Worm (Caenorhabditis elegans) whole organism, L3 larva: ENCODE measurements around the gene srz-82.

Experiments used
- R02D3.7 ChIP-seq: fragments of 150-350 bp; optimal IDR thresholded peaks from 2 replicates; lab custom pipeline; 2014; ENCODE audit warnings: missing biosample characterization, missing genetic modification characterization
- ZK546.5 ChIP-seq: sonication (generic microtip); optimal IDR thresholded peaks from 2 replicates; lab custom pipeline; 2017; ENCODE audit warnings: missing biosample characterization, missing genetic modification characterization
- aly-2 ChIP-seq: fragments of 150-350 bp; optimal IDR thresholded peaks from 2 replicates; lab custom pipeline; 2014; ENCODE audit warnings: missing biosample characterization, missing genetic modification characterization
- ama-1 ChIP-seq: fragments of 150-350 bp; optimal IDR thresholded peaks from 2 replicates; lab custom pipeline; 2018
- ceh-16 ChIP-seq: sonication (generic microtip); optimal IDR thresholded peaks from 2 replicates; lab custom pipeline; 2017; ENCODE audit warnings: missing biosample characterization, missing genetic modification characterization
- ceh-82 ChIP-seq: fragments of 150-350 bp; optimal IDR thresholded peaks from 2 replicates; lab custom pipeline; 2014; ENCODE audit warnings: missing biosample characterization, missing genetic modification characterization
- ceh-9 ChIP-seq: sonication (generic microtip); optimal IDR thresholded peaks from 2 replicates; lab custom pipeline; 2018; ENCODE audit warnings: missing biosample characterization, missing genetic modification characterization
- daf-12 ChIP-seq: fragments of 150-350 bp; optimal IDR thresholded peaks from 2 replicates; lab custom pipeline; 2014; ENCODE audit warnings: missing biosample characterization, missing genetic modification reagents, missing genetic modification characterization
- elt-1 ChIP-seq: fragments of 150-350 bp; optimal IDR thresholded peaks from 2 replicates; lab custom pipeline; 2014; ENCODE audit warnings: missing biosample characterization, missing genetic modification characterization
- elt-2 ChIP-seq: sonication (generic microtip); optimal IDR thresholded peaks from 2 replicates; lab custom pipeline; 2016; ENCODE audit warnings: missing genetic modification reagents, mild to moderate bottlenecking, missing genetic modification characterization, missing compliant biosample characterization
- eor-1 ChIP-seq, 2 experiments: fragments of 150-350 bp; optimal IDR thresholded peaks; 2 replicates each; lab custom pipeline; 2014 to 2018; ENCODE audit warnings: missing biosample characterization in 2 of 2, missing genetic modification characterization in 2 of 2
- fkh-2 ChIP-seq: fragments of 150-350 bp; optimal IDR thresholded peaks from 2 replicates; lab custom pipeline; 2014; ENCODE audit warnings: missing biosample characterization, missing genetic modification reagents, missing genetic modification characterization
- hmg-11 ChIP-seq: sonication (generic microtip); optimal IDR thresholded peaks from 2 replicates; lab custom pipeline; 2016; ENCODE audit warnings: missing genetic modification characterization, missing compliant biosample characterization
- jun-1 ChIP-seq: fragments of 150-350 bp; optimal IDR thresholded peaks from 2 replicates; lab custom pipeline; 2014; ENCODE audit warnings: missing biosample characterization, missing genetic modification reagents, missing genetic modification characterization
- lin-39 ChIP-seq: fragments of 150-350 bp; optimal IDR thresholded peaks from 2 replicates; lab custom pipeline; 2018; ENCODE audit warnings: missing biosample characterization, missing genetic modification reagents, missing genetic modification characterization
- mdl-1 ChIP-seq: fragments of 150-350 bp; optimal IDR thresholded peaks from 2 replicates; lab custom pipeline; 2014; ENCODE audit warnings: missing biosample characterization, missing genetic modification characterization
- mml-1 ChIP-seq: fragments of 150-350 bp; sonication (generic microtip); optimal IDR thresholded peaks from 3 replicates; lab custom pipeline; 2014; ENCODE audit warnings: missing biosample characterization, missing genetic modification characterization
- nfya-1 ChIP-seq: sonication (generic microtip); optimal IDR thresholded peaks from 2 replicates; lab custom pipeline; 2017; ENCODE audit warnings: missing genetic modification characterization, mild to moderate bottlenecking, missing compliant biosample characterization, antibody characterized with exemption, moderate library complexity; ENCODE audit not compliant: insufficient read depth
- nhr-11 ChIP-seq: fragments of 150-350 bp; optimal IDR thresholded peaks from 2 replicates; lab custom pipeline; 2014; ENCODE audit warnings: missing biosample characterization, missing genetic modification characterization
- nhr-12 ChIP-seq: fragments of 150-350 bp; optimal IDR thresholded peaks from 2 replicates; lab custom pipeline; 2014; ENCODE audit warnings: missing biosample characterization, missing genetic modification characterization
- nhr-237 ChIP-seq: fragments of 150-350 bp; optimal IDR thresholded peaks from 2 replicates; lab custom pipeline; 2014; ENCODE audit warnings: missing biosample characterization, missing genetic modification characterization
- nhr-25 ChIP-seq: sonication (generic microtip); optimal IDR thresholded peaks from 2 replicates; lab custom pipeline; 2017; ENCODE audit warnings: missing biosample characterization, missing genetic modification characterization
- nhr-43 ChIP-seq: sonication (generic microtip); optimal IDR thresholded peaks from 2 replicates; lab custom pipeline; 2016; ENCODE audit warnings: mild to moderate bottlenecking, missing genetic modification characterization, missing compliant biosample characterization; ENCODE audit not compliant: poor library complexity, severe bottlenecking
- nhr-67 ChIP-seq: fragments of 150-350 bp; optimal IDR thresholded peaks from 2 replicates; lab custom pipeline; 2014; ENCODE audit warnings: missing biosample characterization, missing genetic modification characterization
- nhr-77 ChIP-seq: fragments of 150-350 bp; optimal IDR thresholded peaks from 2 replicates; lab custom pipeline; 2014; ENCODE audit warnings: missing biosample characterization, missing genetic modification characterization
- pha-4 ChIP-seq: fragments of 150-350 bp; optimal IDR thresholded peaks from 2 replicates; lab custom pipeline; 2014; ENCODE audit warnings: missing biosample characterization, missing genetic modification reagents, missing genetic modification characterization
- pqm-1 ChIP-seq: fragments of 150-350 bp; optimal IDR thresholded peaks from 2 replicates; lab custom pipeline; 2017; ENCODE audit warnings: missing biosample characterization, missing genetic modification characterization, inconsistent platforms
- snpc-4 ChIP-seq: fragments of 150-350 bp; optimal IDR thresholded peaks from 2 replicates; lab custom pipeline; 2014; ENCODE audit warnings: missing biosample characterization, missing genetic modification characterization
- unc-62 ChIP-seq: fragments of 150-350 bp; sonication (generic microtip); optimal IDR thresholded peaks from 4 replicates; lab custom pipeline; 2014; ENCODE audit warnings: missing biosample characterization, missing genetic modification reagents, missing genetic modification characterization
- zag-1 ChIP-seq: fragments of 150-350 bp; optimal IDR thresholded peaks from 2 replicates; lab custom pipeline; 2014; ENCODE audit warnings: missing biosample characterization, missing genetic modification characterization
- ztf-11 ChIP-seq: fragments of 150-350 bp; optimal IDR thresholded peaks from 2 replicates; lab custom pipeline; 2014; ENCODE audit warnings: missing biosample characterization, missing genetic modification characterization

The srz-82 gene

DNA sequence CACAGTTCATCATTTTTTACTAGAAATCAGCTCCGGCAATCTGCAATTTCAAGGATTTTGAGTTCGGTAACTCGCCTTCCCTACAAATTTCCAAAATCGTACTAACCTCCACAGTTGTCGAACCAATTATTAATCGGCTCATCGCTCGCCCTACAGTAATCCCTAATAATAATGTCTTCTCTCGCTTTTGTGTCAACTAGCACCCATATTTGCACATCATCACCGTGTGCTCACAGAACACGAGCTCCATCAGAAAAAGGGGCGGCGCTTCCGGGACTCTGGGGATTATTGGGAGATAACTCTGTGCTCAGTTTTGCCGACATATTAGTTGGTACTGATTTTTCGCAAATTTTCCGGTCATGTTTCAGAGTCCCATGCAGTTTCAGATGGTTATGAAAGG, 15.2 kb downstream of the srz-82 start, which contains the start of gene ceh-53:
TSS of gene ceh-53 (plus strand) at position 301 of the 400 bp plus-strand sequence.
- no peak for TF ChIP-seq hmg-11 (tag; lab: Kevin White, UChicago)
- no peak for TF ChIP-seq elt-1 (tag; lab: Kevin White, UChicago)

ce11 chrIV:3501981-3502736, 19.5 kb downstream of the srz-82 start:
- TF ChIP-seq eor-1 (tag; optimal IDR thresholded peaks at IDR 0.05; lab: Kevin White, UChicago): no peak
- TF ChIP-seq R02D3.7 (tag; lab: Kevin White, UChicago): no peak
- no peak for TF ChIP-seq pha-4 (tag; lab: Kevin White, UChicago)
- TF ChIP-seq ztf-11 (tag; lab: Kevin White, UChicago): no peak
- no peak for TF ChIP-seq nhr-11 (tag; lab: Kevin White, UChicago)
- TF ChIP-seq nhr-67 (tag; lab: Kevin White, UChicago): no peak
- no peak for TF ChIP-seq fkh-2 (tag; lab: Kevin White, UChicago)
- TF ChIP-seq nhr-25: no peak
- no peak for TF ChIP-seq snpc-4 (tag; lab: Kevin White, UChicago)
- TF ChIP-seq elt-2: no peak
- TF ChIP-seq nhr-77 (tag; lab: Kevin White, UChicago): no peak
- TF ChIP-seq lin-39 (tag; lab: Kevin White, UChicago): no peak
- no peak for TF ChIP-seq pqm-1 (tag; lab: Kevin White, UChicago)
- no peak for TF ChIP-seq ceh-16 (tag; lab: Kevin White, UChicago)
- TF ChIP-seq mml-1 (tag; lab: Kevin White, UChicago): no peak
- TF ChIP-seq aly-2 (tag; lab: Kevin White, UChicago): no peak
- TF ChIP-seq, all 47 proteins: peak for 0

DNA sequence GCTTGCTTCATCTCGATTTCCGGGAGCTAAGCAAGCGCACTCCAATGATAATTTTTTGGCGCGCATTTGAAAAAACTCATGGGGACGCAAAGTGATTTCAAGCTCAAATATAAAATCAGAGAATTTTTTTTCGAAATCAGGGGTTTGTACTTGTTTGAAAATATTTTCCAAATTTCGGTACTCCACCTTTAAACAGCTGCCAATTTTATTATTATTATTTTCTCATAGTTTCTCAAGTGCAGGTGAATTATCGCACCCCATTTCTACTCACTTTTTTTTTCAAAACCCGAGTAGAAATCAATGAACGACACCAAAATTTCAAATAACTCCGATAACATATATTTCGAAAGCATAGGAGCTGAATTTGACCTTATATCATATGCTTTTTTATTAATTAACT, 21.4 kb downstream of the srz-82 start, which contains the start of gene srz-83:
TSS of gene srz-83 (plus strand) at position 301 of the 400 bp plus-strand sequence.
- TF ChIP-seq jun-1: no peak

ce11 chrIV:3505940-3506339, 23.2 kb downstream of the srz-82 start:
- TF ChIP-seq fkh-2 (tag; lab: Kevin White, UChicago) (no peak), jun-1 (no peak), mdl-1 (tag; lab: Kevin White, UChicago) (no peak), pha-4 (tag; lab: Kevin White, UChicago) (peak; percentile 6), ama-1 (lab: Kevin White, UChicago) (no peak), nhr-43 (no peak), nhr-237 (tag; lab: Kevin White, UChicago) (no peak)

- TF ChIP-seq nhr-43 (no peak), fkh-2 (tag; lab: Kevin White, UChicago) (no peak), ceh-9 (tag; lab: Kevin White, UChicago) (no peak), pha-4 (tag; lab: Kevin White, UChicago) (no peak), ZK546.5 (tag; lab: Kevin White, UChicago) (no peak), nhr-25 (no peak), unc-62 (GFP tag; lab: Kevin White, UChicago) (no peak), elt-1 (tag; lab: Kevin White, UChicago) (no peak), daf-12 (tag; lab: Kevin White, UChicago) (no peak), aly-2 (tag; lab: Kevin White, UChicago) (no peak), zag-1 (tag; lab: Kevin White, UChicago) (no peak), ceh-82 (no peak), ceh-16 (tag; lab: Kevin White, UChicago) (no peak), R02D3.7 (tag; lab: Kevin White, UChicago) (no peak), nfya-1 (tag; lab: Kevin White, UChicago) (no peak), nhr-12 (no peak)
Measured at ce11 chrIV:3509477-3510063, 26.9 kb downstream of the srz-82 start, which contains the start of gene ced-10. ced-10 (minus strand) TSS chrIV:3509527.
